Fruit fly (Drosophila melanogaster) whole organism, adult: Measurements from ENCODE around the gene RhoGEF64C.

Experiments
- CG11617 ChIP-seq: fragments of 200-800 bp; sonication (Bioruptor generic); optimal IDR thresholded peaks from 2 replicates; lab custom pipeline; 2017; ENCODE audit warnings: mild to moderate bottlenecking, missing biosample characterization, missing genetic modification reagents, missing genetic modification characterization
- CG12768 ChIP-seq: fragments of 200-800 bp; sonication (Bioruptor generic); optimal IDR thresholded peaks from 2 replicates; lab custom pipeline; 2017; ENCODE audit warnings: missing biosample characterization, missing genetic modification characterization, mild to moderate bottlenecking, moderate library complexity, missing genetic modification reagents
- CG14711 ChIP-seq: fragments of 200-800 bp; sonication (Bioruptor generic); optimal IDR thresholded peaks from 2 replicates; lab custom pipeline; 2018; ENCODE audit warnings: missing biosample characterization, mild to moderate bottlenecking, missing genetic modification characterization, moderate library complexity
- CG1620 ChIP-seq: fragments of 200-800 bp; sonication (Bioruptor generic); optimal IDR thresholded peaks from 2 replicates; lab custom pipeline; 2016; ENCODE audit warnings: missing biosample characterization, missing genetic modification characterization
- CG33017 ChIP-seq: fragments of 200-800 bp; sonication (Bioruptor generic); optimal IDR thresholded peaks from 2 replicates; lab custom pipeline; 2018; ENCODE audit warnings: missing biosample characterization, mild to moderate bottlenecking, missing genetic modification characterization, moderate library complexity
- CG5204 ChIP-seq: fragments of 200-800 bp; sonication (Bioruptor generic); optimal IDR thresholded peaks from 2 replicates; lab custom pipeline; 2016; ENCODE audit warnings: missing biosample characterization, missing genetic modification characterization
- CG7045 ChIP-seq: fragments of 200-800 bp; sonication (Bioruptor generic); optimal IDR thresholded peaks from 2 replicates; lab custom pipeline; 2017; ENCODE audit warnings: missing biosample characterization, mild to moderate bottlenecking, missing genetic modification characterization
- CG7101 ChIP-seq: fragments of 200-800 bp; sonication (Bioruptor generic); optimal IDR thresholded peaks from 2 replicates; lab custom pipeline; 2018; ENCODE audit warnings: missing biosample characterization, mild to moderate bottlenecking, missing genetic modification characterization, moderate library complexity
- Clk ChIP-seq: fragments of 200-800 bp; sonication (Bioruptor generic); optimal IDR thresholded peaks from 2 replicates; lab custom pipeline; 2017; ENCODE audit warnings: missing biosample characterization, missing genetic modification characterization
- Crg-1 ChIP-seq: fragments of 200-800 bp; sonication (Bioruptor generic); optimal IDR thresholded peaks from 2 replicates; lab custom pipeline; 2016; ENCODE audit warnings: missing biosample characterization, missing genetic modification characterization
- Hr96 ChIP-seq: fragments of 200-800 bp; sonication (Bioruptor generic); optimal IDR thresholded peaks from 2 replicates; lab custom pipeline; 2016; ENCODE audit warnings: missing biosample characterization, missing genetic modification characterization
- Mnt ChIP-seq: fragments of 200-800 bp; sonication (Bioruptor generic); optimal IDR thresholded peaks from 2 replicates; lab custom pipeline; 2016; ENCODE audit warnings: missing biosample characterization, mild to moderate bottlenecking, missing genetic modification characterization
- bab1 ChIP-seq: fragments of 200-800 bp; sonication (Bioruptor generic); optimal IDR thresholded peaks from 3 replicates; lab custom pipeline; 2019; ENCODE audit warnings: missing biosample characterization, mild to moderate bottlenecking, missing genetic modification characterization, moderate library complexity
- cic ChIP-seq: fragments of 200-800 bp; sonication (Bioruptor generic); optimal IDR thresholded peaks from 2 replicates; lab custom pipeline; 2017; ENCODE audit warnings: missing biosample characterization, mild to moderate bottlenecking, missing genetic modification characterization, moderate library complexity
- cnc ChIP-seq, 2 experiments: fragments of >200 bp; optimal IDR thresholded peaks; 2 replicates each; lab custom pipeline; 2017
- kay ChIP-seq: fragments of 200-800 bp; sonication (Bioruptor generic); peaks from one replicate; lab custom pipeline; 2016; ENCODE audit warnings: missing biosample characterization, missing genetic modification characterization, borderline replicate concordance
- ovo ChIP-seq: fragments of 200-800 bp; sonication (Bioruptor generic); optimal IDR thresholded peaks from 2 replicates; lab custom pipeline; 2016; ENCODE audit warnings: missing biosample characterization, missing genetic modification characterization
- pad ChIP-seq: fragments of 200-800 bp; sonication (Bioruptor generic); optimal IDR thresholded peaks from 3 replicates; lab custom pipeline; 2017; ENCODE audit warnings: missing biosample characterization, missing genetic modification characterization, mild to moderate bottlenecking, moderate library complexity, missing genetic modification reagents
- tj ChIP-seq: fragments of 200-800 bp; sonication (Bioruptor generic); optimal IDR thresholded peaks from 3 replicates; lab custom pipeline; 2017; ENCODE audit warnings: missing biosample characterization, mild to moderate bottlenecking, missing genetic modification characterization, moderate library complexity
- toe ChIP-seq: fragments of 200-800 bp; sonication (Bioruptor generic); optimal IDR thresholded peaks from 2 replicates; lab custom pipeline; 2016; ENCODE audit warnings: missing biosample characterization, missing genetic modification characterization

Gene RhoGEF64C

dm6 chr3L:4719743-4720142 is 27.2 kb downstream of the RhoGEF64C start:
- TF ChIP-seq bab1 (GFP tag; lab: Kevin White, UChicago) (no peak), cic (no peak), CG14711 (tag; lab: Kevin White, UChicago) (no peak)

DNA sequence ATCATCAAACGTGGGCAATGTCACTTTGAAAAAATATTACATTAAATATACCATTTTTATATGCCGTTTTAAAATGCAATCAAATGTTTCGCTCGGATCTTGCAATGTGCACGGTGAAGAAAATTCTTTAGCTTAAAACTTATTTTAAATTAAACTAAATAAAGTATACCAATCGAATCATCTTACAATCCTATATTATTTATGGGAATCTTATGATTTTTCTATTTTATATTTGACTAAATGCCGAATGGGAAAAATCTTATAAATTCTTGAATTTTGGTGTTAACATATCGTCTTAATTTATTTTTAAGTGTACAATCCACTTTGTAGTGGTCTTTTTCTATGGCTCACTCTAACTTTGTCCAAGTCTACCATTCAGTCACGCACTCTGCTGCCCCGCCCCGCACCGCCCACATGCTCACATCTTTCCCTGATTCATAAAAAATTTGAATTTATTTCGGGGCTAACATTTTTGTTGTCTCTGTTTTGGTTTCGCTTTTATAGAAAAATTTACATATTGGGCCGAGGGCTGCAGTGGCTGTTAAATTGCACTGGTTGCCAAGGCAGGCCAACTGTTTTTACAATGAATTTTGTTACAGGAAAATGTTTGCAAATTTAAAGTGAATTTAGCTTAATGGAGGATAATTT is 28.1 kb downstream of the RhoGEF64C start:
- TF ChIP-seq CG7045 (no peak), CG1620 (GFP tag; lab: Kevin White, UChicago) (no peak)

DNA sequence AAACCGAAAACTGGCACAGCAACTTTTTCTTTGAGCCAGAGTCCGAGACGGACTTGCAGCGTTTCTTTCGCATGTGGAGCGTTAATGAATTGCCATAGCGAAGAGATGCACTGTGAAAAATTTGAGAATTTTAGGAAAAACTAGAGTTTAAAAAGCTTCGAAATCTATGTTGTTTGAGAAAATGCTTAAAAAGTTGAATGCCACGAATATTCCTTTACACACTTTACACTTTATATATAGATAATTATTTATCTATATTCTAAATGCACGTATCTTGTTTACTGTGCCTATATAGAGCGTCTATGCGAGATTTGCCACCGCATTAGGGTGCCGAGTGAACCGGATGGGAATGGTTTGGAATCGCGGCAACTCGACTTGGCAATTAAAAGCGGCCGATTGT is 29.3 kb downstream of the RhoGEF64C start:
- TF ChIP-seq CG11617 (GFP tag; lab: Kevin White, UChicago), result no peak
- TF ChIP-seq kay (GFP tag; lab: Kevin White, UChicago), result peak; percentile 6

- TF ChIP-seq CG7101 (tag; lab: Kevin White, UChicago) (no peak), cnc (optimal IDR thresholded peaks at IDR 0.05; lab: Kevin White, UChicago) (no peak), Crg-1 (GFP tag; lab: Kevin White, UChicago) (no peak), ovo (GFP tag; lab: Kevin White, UChicago) (no peak), Clk (GFP tag; lab: Kevin White, UChicago) (no peak)
These were observed 37.2 kb downstream of the RhoGEF64C start for dm6 chr3L:4729805-4730204.

dm6 chr3L:4731687-4732086 is 39.1 kb downstream of the RhoGEF64C start:
- no peak for TF ChIP-seq tj (GFP tag; lab: Kevin White, UChicago)
- no peak for TF ChIP-seq CG7101 (tag; lab: Kevin White, UChicago)
- TF ChIP-seq Hr96 (GFP tag; lab: Kevin White, UChicago), result no peak
- no peak for TF ChIP-seq kay (GFP tag; lab: Kevin White, UChicago)
- TF ChIP-seq Crg-1 (GFP tag; lab: Kevin White, UChicago), result no peak
- no peak for TF ChIP-seq CG7045
- TF ChIP-seq CG5204 (GFP tag; lab: Kevin White, UChicago), result no peak
- TF ChIP-seq cnc (optimal IDR thresholded peaks at IDR 0.05; lab: Kevin White, UChicago), result no peak
- TF ChIP-seq CG14711 (tag; lab: Kevin White, UChicago), result no peak
- no peak for TF ChIP-seq CG1620 (GFP tag; lab: Kevin White, UChicago)
- no peak for TF ChIP-seq bab1 (GFP tag; lab: Kevin White, UChicago)
- TF ChIP-seq Mnt (GFP tag; lab: Kevin White, UChicago), result no peak
- TF ChIP-seq cic, result no peak
- TF ChIP-seq toe (GFP tag; lab: Kevin White, UChicago), result no peak
- no peak for TF ChIP-seq ovo (GFP tag; lab: Kevin White, UChicago)
- TF ChIP-seq CG12768 (GFP tag; lab: Kevin White, UChicago), result no peak
- TF ChIP-seq CG33017 (tag; lab: Kevin White, UChicago), result no peak
- no peak for TF ChIP-seq CG11617 (GFP tag; lab: Kevin White, UChicago)
- no peak for TF ChIP-seq pad (GFP tag; lab: Kevin White, UChicago)
- no peak for TF ChIP-seq Clk (GFP tag; lab: Kevin White, UChicago)

- TF ChIP-seq bab1 (GFP tag; lab: Kevin White, UChicago) (no peak), cic (no peak), tj (GFP tag; lab: Kevin White, UChicago) (no peak), Crg-1 (GFP tag; lab: Kevin White, UChicago) (no peak), toe (GFP tag; lab: Kevin White, UChicago) (no peak), CG5204 (GFP tag; lab: Kevin White, UChicago) (no peak), CG7101 (tag; lab: Kevin White, UChicago) (no peak), Hr96 (GFP tag; lab: Kevin White, UChicago) (no peak), ovo (GFP tag; lab: Kevin White, UChicago) (no peak), CG14711 (tag; lab: Kevin White, UChicago) (no peak), CG11617 (GFP tag; lab: Kevin White, UChicago) (no peak)
These were observed 44.1 kb downstream of the RhoGEF64C start for dm6 chr3L:4736643-4737042.

- TF ChIP-seq Hr96 (GFP tag; lab: Kevin White, UChicago) (no peak), kay (GFP tag; lab: Kevin White, UChicago) (no peak), toe (GFP tag; lab: Kevin White, UChicago) (no peak), CG7101 (tag; lab: Kevin White, UChicago) (no peak), ovo (GFP tag; lab: Kevin White, UChicago) (no peak), Clk (GFP tag; lab: Kevin White, UChicago) (no peak), CG11617 (GFP tag; lab: Kevin White, UChicago) (no peak), cnc (optimal IDR thresholded peaks at IDR 0.05; lab: Kevin White, UChicago) (no peak), CG33017 (tag; lab: Kevin White, UChicago) (no peak), tj (GFP tag; lab: Kevin White, UChicago) (no peak), CG14711 (tag; lab: Kevin White, UChicago) (no peak), Mnt (GFP tag; lab: Kevin White, UChicago) (no peak), bab1 (GFP tag; lab: Kevin White, UChicago) (no peak)
These were observed 52.6 kb downstream of the RhoGEF64C start for dm6 chr3L:4745143-4745542.
